Fruit fly (Drosophila melanogaster) whole organism, pupa: ENCODE results near the gene emc.

Source experiments
- CG10348 ChIP-seq: fragments of 200-800 bp; sonication (Bioruptor generic); IDR thresholded peaks from 2 replicates; pipeline ENCODE4 v1.3.6; 2022; ENCODE audit warnings: missing biosample characterization, missing genetic modification characterization
- CG12605 ChIP-seq: fragments of 200-800 bp; sonication (Bioruptor generic); IDR thresholded peaks from 2 replicates; pipeline ENCODE4 v1.3.6; 2022; ENCODE audit warnings: missing biosample characterization, missing genetic modification characterization
- CG13204 ChIP-seq: fragments of 200-800 bp; sonication (Bioruptor generic); optimal IDR thresholded peaks from 2 replicates; lab custom pipeline; 2018; ENCODE audit warnings: missing biosample characterization, mild to moderate bottlenecking, missing genetic modification characterization, moderate library complexity
- CG14655 ChIP-seq: fragments of 200-800 bp; sonication (Bioruptor generic); optimal IDR thresholded peaks from 3 replicates; lab custom pipeline; 2017; ENCODE audit warnings: mild to moderate bottlenecking, missing biosample characterization, missing genetic modification reagents, missing genetic modification characterization
- CG15710 ChIP-seq: fragments of 200-800 bp; sonication (Bioruptor generic); optimal IDR thresholded peaks from 2 replicates; lab custom pipeline; 2018; ENCODE audit warnings: missing biosample characterization, mild to moderate bottlenecking, missing genetic modification characterization, moderate library complexity
- CG17806 ChIP-seq: fragments of 200-800 bp; sonication (Bioruptor generic); optimal IDR thresholded peaks from 2 replicates; lab custom pipeline; 2018; ENCODE audit warnings: missing biosample characterization, mild to moderate bottlenecking, missing genetic modification characterization, moderate library complexity
- CG32121 ChIP-seq: fragments of 200-800 bp; sonication (Bioruptor generic); IDR thresholded peaks from 2 replicates; pipeline ENCODE4 v1.3.6; 2022; ENCODE audit warnings: missing biosample characterization, missing genetic modification characterization
- CG34367 ChIP-seq: fragments of 200-800 bp; sonication (Bioruptor generic); optimal IDR thresholded peaks from 2 replicates; lab custom pipeline; 2018; ENCODE audit warnings: missing biosample characterization, mild to moderate bottlenecking, missing genetic modification characterization
- CG4496 ChIP-seq: fragments of 200-800 bp; sonication (Bioruptor generic); IDR thresholded peaks from 3 replicates; pipeline ENCODE4 v1.3.6; 2022; ENCODE audit warnings: missing biosample characterization, missing genetic modification characterization
- CG8159 ChIP-seq: fragments of 200-800 bp; sonication (Bioruptor generic); optimal IDR thresholded peaks from 3 replicates; lab custom pipeline; 2018; ENCODE audit warnings: missing biosample characterization, mild to moderate bottlenecking, missing genetic modification characterization, moderate library complexity
- CG8301 ChIP-seq: fragments of 200-800 bp; sonication (Bioruptor generic); optimal IDR thresholded peaks from 2 replicates; lab custom pipeline; 2018; ENCODE audit warnings: missing biosample characterization, mild to moderate bottlenecking, missing genetic modification characterization
- CG9948 ChIP-seq: fragments of 200-800 bp; sonication (Bioruptor generic); optimal IDR thresholded peaks from 2 replicates; lab custom pipeline; 2018; ENCODE audit warnings: missing biosample characterization, mild to moderate bottlenecking, missing genetic modification characterization, moderate library complexity
- D1 ChIP-seq: fragments of 200-800 bp; sonication (Bioruptor generic); optimal IDR thresholded peaks from 2 replicates; lab custom pipeline; 2018; ENCODE audit warnings: missing biosample characterization, mild to moderate bottlenecking, missing genetic modification characterization, moderate library complexity
- EcR ChIP-seq: fragments of 200-800 bp; sonication (Bioruptor generic); optimal IDR thresholded peaks from 3 replicates; lab custom pipeline; 2019; ENCODE audit warnings: missing biosample characterization, missing genetic modification characterization, mild to moderate bottlenecking, moderate library complexity, missing genetic modification reagents
- Ets98B ChIP-seq: fragments of 200-800 bp; sonication (Bioruptor generic); IDR thresholded peaks from 2 replicates; pipeline ENCODE4 v1.3.6; 2022; ENCODE audit warnings: missing biosample characterization, missing genetic modification characterization
- Pif1A ChIP-seq: fragments of 200-800 bp; sonication (Bioruptor generic); optimal IDR thresholded peaks from 3 replicates; lab custom pipeline; 2016; ENCODE audit warnings: missing biosample characterization, missing genetic modification characterization
- Pif1B ChIP-seq: fragments of 200-800 bp; sonication (Bioruptor generic); optimal IDR thresholded peaks from 3 replicates; lab custom pipeline; 2016; ENCODE audit warnings: missing biosample characterization, missing genetic modification characterization
- Snoo ChIP-seq: fragments of 200-800 bp; sonication (Bioruptor generic); optimal IDR thresholded peaks from 3 replicates; lab custom pipeline; 2017; ENCODE audit warnings: missing biosample characterization, mild to moderate bottlenecking, missing genetic modification characterization, inconsistent platforms
- fd96Ca ChIP-seq: fragments of 200-800 bp; sonication (Bioruptor generic); IDR thresholded peaks from 3 replicates; pipeline ENCODE4 v1.3.6; 2022; ENCODE audit warnings: missing biosample characterization, missing genetic modification characterization
- gl ChIP-seq: fragments of 200-800 bp; sonication (Bioruptor generic); optimal IDR thresholded peaks from 2 replicates; lab custom pipeline; 2018; ENCODE audit warnings: missing biosample characterization, mild to moderate bottlenecking, missing genetic modification characterization
- rn ChIP-seq: fragments of 200-800 bp; sonication (Bioruptor generic); IDR thresholded peaks from 2 replicates; pipeline ENCODE4 v1.3.6; 2022; ENCODE audit warnings: missing biosample characterization, missing genetic modification characterization

emc gene

DNA sequence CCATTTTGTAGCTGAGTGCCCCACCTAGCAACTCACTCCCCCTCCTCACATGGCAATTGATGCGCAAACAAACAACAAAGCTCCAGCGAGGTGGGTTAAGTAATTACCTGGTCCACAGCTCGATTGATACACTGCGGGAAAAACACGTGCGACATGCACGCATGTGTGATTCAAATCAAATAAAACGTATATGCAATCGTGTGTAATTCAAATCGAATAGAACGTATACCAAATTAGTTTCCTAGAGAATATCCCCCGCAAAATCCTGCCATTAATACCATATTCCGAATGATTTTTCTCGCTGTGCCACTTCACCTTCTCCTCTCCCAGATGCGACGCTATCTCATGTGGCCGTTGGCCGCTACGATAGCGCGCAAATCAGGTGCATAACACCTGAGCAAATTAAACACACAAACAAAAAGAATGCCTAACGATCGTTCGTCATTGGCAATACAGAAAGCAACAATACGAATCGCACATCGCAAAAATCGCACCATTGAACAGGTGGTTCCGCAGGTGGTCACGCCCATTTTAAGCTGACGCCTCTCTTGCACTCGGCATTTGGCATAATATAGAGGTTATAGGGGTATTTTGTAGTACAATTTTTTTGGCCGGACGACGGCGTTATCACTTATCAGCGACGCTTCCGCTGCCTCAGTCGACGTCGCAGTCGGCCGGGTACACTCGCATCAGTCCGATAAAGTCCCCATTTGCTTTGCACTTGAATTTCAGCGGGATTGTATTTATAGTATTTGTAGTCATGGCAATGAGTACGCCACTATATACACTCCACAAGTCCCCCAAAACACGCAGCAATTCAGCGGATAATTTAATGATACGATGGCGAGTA, 35.1 kb downstream of the emc start:
- TF ChIP-seq CG4496 (peak; percentile 88), fd96Ca (GFP tag; lab: Robert Waterston, UW) (peak; percentile 92), EcR (no peak), Ets98B (peak; percentile 90), CG13204 (GFP tag; lab: Kevin White, UChicago) (no peak), CG12605 (GFP tag; lab: Robert Waterston, UW) (peak; percentile 80), Pif1B (GFP tag; lab: Kevin White, UChicago) (peak; percentile 65), CG34367 (peak; percentile 54), rn (GFP tag; lab: Robert Waterston, UW) (peak; percentile 49), CG10348 (GFP tag; lab: Robert Waterston, UW) (peak; percentile 66; the same call in 1 of the 2 replicates), Pif1A (GFP tag; lab: Kevin White, UChicago) (peak; percentile 69), CG8301 (tag; lab: Kevin White, UChicago) (peak; percentile 74), Snoo (tag; lab: Kevin White, UChicago) (peak; percentile 76), D1 (no peak), CG32121 (GFP tag; lab: Robert Waterston, UW) (peak; percentile 85), CG17806 (tag; lab: Kevin White, UChicago) (peak; percentile 60), CG8159 (peak; percentile 57), CG9948 (tag; lab: Kevin White, UChicago) (peak; percentile 59), gl (tag; lab: Kevin White, UChicago) (peak; percentile 15), CG14655 (GFP tag; lab: Kevin White, UChicago) (peak; percentile 78), CG15710 (peak; percentile 49)
- TF ChIP-seq, all 21 proteins: peak for 18

DNA sequence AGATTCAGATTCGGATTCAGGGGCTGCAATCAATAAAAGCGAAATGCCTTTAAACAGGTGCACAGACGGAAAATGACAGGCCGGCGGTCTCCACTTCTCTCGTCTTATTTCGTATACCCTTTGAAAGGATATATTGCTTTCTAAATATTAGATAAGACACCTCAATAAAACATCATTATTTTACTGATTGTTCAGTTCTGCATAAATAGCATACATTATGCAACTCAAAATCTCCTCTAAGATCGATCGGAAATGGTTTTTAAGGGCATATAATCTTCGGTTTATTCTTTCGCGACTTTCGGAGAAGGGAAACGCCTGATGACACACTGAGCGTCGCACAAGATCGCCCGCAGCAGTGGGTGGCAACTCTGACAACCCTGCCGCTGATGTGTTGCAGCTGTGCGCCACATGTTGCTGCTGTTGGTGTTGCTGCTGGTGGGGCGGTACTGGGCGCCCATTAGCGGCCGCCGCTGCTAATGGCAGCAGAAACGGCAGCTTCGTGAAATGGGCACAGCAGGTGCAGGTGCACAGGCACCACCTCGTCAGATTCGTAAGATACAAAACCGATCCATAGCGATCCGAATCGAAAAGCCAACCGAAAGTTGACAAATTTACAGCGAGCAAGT, 36.6 kb downstream of the emc start:
- TF ChIP-seq CG8301 (tag; lab: Kevin White, UChicago) (peak; percentile 19), CG14655 (GFP tag; lab: Kevin White, UChicago) (peak; percentile 56), CG13204 (GFP tag; lab: Kevin White, UChicago) (peak; percentile 33), CG8159 (peak; percentile 55), D1 (no peak), gl (tag; lab: Kevin White, UChicago) (no peak), fd96Ca (GFP tag; lab: Robert Waterston, UW) (no peak), Pif1A (GFP tag; lab: Kevin White, UChicago) (peak; percentile 59), EcR (no peak), CG34367 (peak; percentile 21), CG4496 (peak; percentile 23; the same call in 1 of the 3 replicates), CG9948 (tag; lab: Kevin White, UChicago) (peak; percentile 31), CG10348 (GFP tag; lab: Robert Waterston, UW) (no peak), CG32121 (GFP tag; lab: Robert Waterston, UW) (peak; percentile 37; the same call in 1 of the 2 replicates), Ets98B (peak; percentile 12; the same call in 1 of the 2 replicates), CG12605 (GFP tag; lab: Robert Waterston, UW) (no peak), CG15710 (peak; percentile 28), CG17806 (tag; lab: Kevin White, UChicago) (peak; percentile 45), Pif1B (GFP tag; lab: Kevin White, UChicago) (peak; percentile 37), Snoo (tag; lab: Kevin White, UChicago) (peak; percentile 68), rn (GFP tag; lab: Robert Waterston, UW) (no peak)
- TF ChIP-seq, all 21 proteins: peak for 14

DNA sequence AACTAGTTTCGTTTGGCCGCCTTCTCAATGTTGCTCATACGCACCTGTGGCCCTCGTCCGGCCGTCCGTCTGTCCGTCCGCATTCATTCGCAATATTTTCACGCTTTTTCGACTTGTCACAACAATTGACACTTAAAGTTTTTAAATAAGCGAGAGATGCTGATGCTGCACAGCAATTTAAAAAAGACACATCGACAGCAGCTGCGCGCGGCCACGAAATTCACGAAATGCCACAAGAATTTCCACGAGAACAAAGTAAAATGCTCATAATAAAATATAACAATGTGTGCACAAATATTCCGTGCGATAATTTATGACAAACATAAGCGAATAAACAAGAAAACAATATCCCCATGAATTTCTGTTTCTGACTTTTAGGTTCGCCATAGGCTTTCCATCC, 37.6 kb downstream of the emc start:
- TF ChIP-seq rn (GFP tag; lab: Robert Waterston, UW) (no peak), CG14655 (GFP tag; lab: Kevin White, UChicago) (no peak), fd96Ca (GFP tag; lab: Robert Waterston, UW) (no peak), Ets98B (no peak), CG32121 (GFP tag; lab: Robert Waterston, UW) (peak; percentile 28; the same call in 1 of the 2 replicates)

DNA sequence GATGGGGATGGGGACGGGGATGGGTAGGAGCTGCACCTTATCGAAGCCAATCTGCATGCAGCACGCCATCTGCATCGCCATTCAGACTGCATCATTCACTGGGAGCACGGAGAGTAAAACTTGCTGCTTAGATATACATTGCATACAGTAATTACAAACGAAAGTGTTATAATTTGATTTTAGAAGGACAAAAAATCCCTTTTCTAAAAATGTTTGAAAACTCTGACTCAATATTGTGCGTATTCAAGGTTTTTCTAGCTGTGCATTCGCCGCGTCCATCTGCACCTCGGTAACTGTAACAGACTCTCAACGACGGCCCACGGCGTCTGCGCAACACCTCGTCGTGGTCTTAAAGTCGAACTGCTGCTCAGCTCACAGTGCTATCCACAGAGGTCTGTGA, 38.4 kb downstream of the emc start:
- TF ChIP-seq Snoo (tag; lab: Kevin White, UChicago) = no peak
- TF ChIP-seq CG17806 (tag; lab: Kevin White, UChicago) = peak; percentile 28
- TF ChIP-seq D1 = no peak
- TF ChIP-seq CG8159 = peak; percentile 5
- peak; percentile 93 for TF ChIP-seq fd96Ca (GFP tag; lab: Robert Waterston, UW)
- peak; percentile 83 for TF ChIP-seq CG12605 (GFP tag; lab: Robert Waterston, UW)
- peak; percentile 56 for TF ChIP-seq Pif1B (GFP tag; lab: Kevin White, UChicago)
- TF ChIP-seq CG14655 (GFP tag; lab: Kevin White, UChicago) = peak; percentile 93
- TF ChIP-seq rn (GFP tag; lab: Robert Waterston, UW) = peak; percentile 80
- TF ChIP-seq Ets98B = peak; percentile 95
- TF ChIP-seq CG10348 (GFP tag; lab: Robert Waterston, UW) = peak; percentile 77
- peak; percentile 92 for TF ChIP-seq CG32121 (GFP tag; lab: Robert Waterston, UW)
- peak; percentile 95 for TF ChIP-seq CG4496
- no peak for TF ChIP-seq EcR
- TF ChIP-seq CG13204 (GFP tag; lab: Kevin White, UChicago) = no peak
- TF ChIP-seq CG8301 (tag; lab: Kevin White, UChicago) = peak; percentile 94
- TF ChIP-seq CG34367 = no peak
- TF ChIP-seq CG9948 (tag; lab: Kevin White, UChicago) = peak; percentile 37
- TF ChIP-seq CG15710 = no peak
- no peak for TF ChIP-seq gl (tag; lab: Kevin White, UChicago)
- peak; percentile 74 for TF ChIP-seq Pif1A (GFP tag; lab: Kevin White, UChicago)
